Worm (Caenorhabditis elegans): Measurements from ENCODE around the gene R11.3.

The R11.3 gene

DNA sequence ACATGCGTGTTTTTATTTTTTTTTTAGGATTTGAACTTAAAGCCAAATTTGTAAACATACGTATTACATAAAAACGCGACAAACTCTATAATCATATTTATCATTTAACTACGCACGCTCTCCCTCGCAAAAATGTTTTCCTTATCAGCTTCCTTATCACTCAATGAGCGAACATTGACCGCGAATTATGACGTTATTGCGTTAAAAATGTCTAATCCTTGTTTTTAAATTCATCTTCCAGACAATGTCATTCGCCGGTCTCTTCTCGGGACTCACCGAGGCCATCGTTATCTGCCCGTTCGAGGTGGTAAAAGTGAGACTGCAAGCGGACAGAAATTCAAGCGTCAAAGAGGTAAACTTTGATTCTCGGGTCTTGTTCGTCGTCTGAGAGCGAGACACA, 6.5 kb downstream of the R11.3 start (continued):
- no peak for TF ChIP-seq unc-86 (tag; optimal IDR thresholded peaks at IDR 0.05)
- TF ChIP-seq nhr-12 (tag; optimal IDR thresholded peaks at IDR 0.05) = no peak
- TF ChIP-seq ceh-82 (tag; optimal IDR thresholded peaks at IDR 0.05) = no peak
- TF ChIP-seq ceh-88 (GFP tag; IDR thresholded peaks at IDR 0.05) = no peak
- no peak for TF ChIP-seq lin-39 (tag; optimal IDR thresholded peaks at IDR 0.05)
- TF ChIP-seq fkh-4 (tag; optimal IDR thresholded peaks at IDR 0.05; ENCODE audit: borderline replicate concordance) = no peak
- TF ChIP-seq nhr-71 (tag; optimal IDR thresholded peaks at IDR 0.05) = peak; percentile 73
- TF ChIP-seq nhr-19 (GFP tag; conservative IDR thresholded peaks at IDR 0.05) = peak; percentile 78
- TF ChIP-seq grh-1 (GFP tag; IDR thresholded peaks at IDR 0.05) = no peak
- peak; percentile 89 to 98 (median 94) for TF ChIP-seq elt-3 (tag; optimal IDR thresholded peaks at IDR 0.05)
- TF ChIP-seq isw-1 (GFP tag; IDR thresholded peaks at IDR 0.05) = no peak
- TF ChIP-seq nhr-47 (tag; optimal IDR thresholded peaks at IDR 0.05) = peak; percentile 15
- no peak for TF ChIP-seq vab-15 (tag; optimal IDR thresholded peaks at IDR 0.05)
- no peak for TF ChIP-seq ces-1 (GFP tag; optimal IDR thresholded peaks at IDR 0.05)
- TF ChIP-seq nhr-11 (tag; optimal IDR thresholded peaks at IDR 0.05) = no peak
- TF ChIP-seq fkh-8 (tag; optimal IDR thresholded peaks at IDR 0.05) = no peak
- no peak for TF ChIP-seq alr-1 (tag; optimal IDR thresholded peaks at IDR 0.05; ENCODE audit: borderline replicate concordance)
- no peak for TF ChIP-seq sptf-1 (tag; optimal IDR thresholded peaks at IDR 0.05)
- no peak for TF ChIP-seq fos-1 (tag; optimal IDR thresholded peaks at IDR 0.05)
- no peak for TF ChIP-seq ceh-63 (GFP tag; optimal IDR thresholded peaks at IDR 0.05)
- TF ChIP-seq mab-9 (GFP tag; IDR thresholded peaks at IDR 0.05) = no peak
- no peak for TF ChIP-seq efl-1 (optimal IDR thresholded peaks at IDR 0.05)
- TF ChIP-seq efl-1 (GFP tag; optimal IDR thresholded peaks at IDR 0.05 in 1 of 2) = peak in 1 of 2 experiments; percentile 3
- TF ChIP-seq lin-15B (tag; optimal IDR thresholded peaks at IDR 0.05) = no peak
- no peak for TF ChIP-seq egl-13 (tag; optimal IDR thresholded peaks at IDR 0.05)
- no peak for TF ChIP-seq nhr-237 (tag; optimal IDR thresholded peaks at IDR 0.05)
- TF ChIP-seq efl-3 (GFP tag; optimal IDR thresholded peaks at IDR 0.05) = no peak
- TF ChIP-seq elt-2 (tag; optimal IDR thresholded peaks at IDR 0.05) = peak; percentile 99
- TF ChIP-seq ets-5 (GFP tag; IDR thresholded peaks at IDR 0.05) = no peak
- TF ChIP-seq ztf-11 (tag; optimal IDR thresholded peaks at IDR 0.05) = no peak
- TF ChIP-seq lir-3 (tag; optimal IDR thresholded peaks at IDR 0.05; ENCODE audit: poor library complexity) = no peak
- no peak for TF ChIP-seq unc-98 (GFP tag; IDR thresholded peaks at IDR 0.05)

DNA sequence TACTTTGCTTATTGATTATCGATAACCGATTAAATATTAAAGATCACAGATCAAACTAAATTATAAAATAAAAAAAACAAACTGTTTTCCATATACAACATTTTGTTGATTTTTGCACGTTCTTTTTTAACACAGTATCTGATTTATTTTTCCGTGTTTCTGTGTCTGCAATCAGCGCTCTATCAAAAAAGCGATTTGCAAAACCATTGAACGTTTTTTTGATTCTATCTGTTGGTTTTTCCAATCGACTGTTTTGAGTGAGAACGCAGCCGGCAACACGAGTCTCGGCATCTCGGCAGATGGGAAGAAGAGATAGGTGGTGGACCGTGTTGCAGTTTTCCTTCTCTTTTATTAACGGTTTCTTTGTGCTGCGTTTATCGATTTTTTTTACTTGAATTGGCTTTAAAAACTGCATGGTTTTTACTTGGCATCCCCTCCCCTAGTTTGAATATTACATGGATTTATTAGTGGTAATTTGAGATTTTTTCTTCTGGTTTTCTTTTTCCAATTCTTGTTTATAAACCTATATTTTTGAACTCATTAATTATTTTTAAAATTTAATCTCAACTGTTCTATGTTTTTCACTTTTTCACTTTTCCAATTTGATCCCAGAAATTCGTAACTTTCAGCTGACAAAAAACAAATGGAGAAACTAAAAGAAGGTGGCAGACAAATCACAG, 9.7 kb downstream of the R11.3 start, which contains the start of gene slc-25A21:
slc-25A21 (plus strand) TSS at position 630 of the 680 bp plus-strand sequence.
- peak; percentile 63 for TF ChIP-seq nhr-85 (tag)
- TF ChIP-seq lin-14 (GFP tag; optimal IDR thresholded peaks at IDR 0.05) = peak; percentile 53
- TF ChIP-seq unc-98 (GFP tag; IDR thresholded peaks at IDR 0.05) = no peak
- no peak for TF ChIP-seq tbx-2 (tag; optimal IDR thresholded peaks at IDR 0.05)
- no peak for TF ChIP-seq irx-1 (tag; optimal IDR thresholded peaks at IDR 0.05)
- peak; percentile 26 for TF ChIP-seq blmp-1 (tag; optimal IDR thresholded peaks at IDR 0.05)
- TF ChIP-seq aly-2 (tag; optimal IDR thresholded peaks at IDR 0.05) = no peak
- TF ChIP-seq mab-9 (GFP tag; IDR thresholded peaks at IDR 0.05) = no peak
- no peak for TF ChIP-seq ama-1 (optimal IDR thresholded peaks at IDR 0.05)
- TF ChIP-seq nhr-20 (tag; optimal IDR thresholded peaks at IDR 0.05) = no peak
- no peak for TF ChIP-seq skn-1 (tag; optimal IDR thresholded peaks at IDR 0.05)

ce11 chrX:16184069-16184468, 15.0 kb downstream of the R11.3 start, which contains the start of gene nlp-67:
Gene nlp-67 (plus strand): TSS chrX:16184369.
- no peak for TF ChIP-seq pax-3 (tag; optimal IDR thresholded peaks at IDR 0.05)

Data from whole organism, L1 larva.